Worm (Caenorhabditis elegans) whole organism, L4/young adult: ENCODE results near the gene col-132.

Experiments used
- W03F9.2 ChIP-seq: fragments of 150-350 bp; optimal IDR thresholded peaks from 2 replicates; lab custom pipeline; 2014; ENCODE audit warnings: missing biosample characterization, missing genetic modification characterization
- dao-5 ChIP-seq: sonication (generic microtip); optimal IDR thresholded peaks from 2 replicates; lab custom pipeline; 2016; ENCODE audit warnings: missing genotype, missing genetic modification characterization, moderate library complexity, missing compliant biosample characterization

DNA sequence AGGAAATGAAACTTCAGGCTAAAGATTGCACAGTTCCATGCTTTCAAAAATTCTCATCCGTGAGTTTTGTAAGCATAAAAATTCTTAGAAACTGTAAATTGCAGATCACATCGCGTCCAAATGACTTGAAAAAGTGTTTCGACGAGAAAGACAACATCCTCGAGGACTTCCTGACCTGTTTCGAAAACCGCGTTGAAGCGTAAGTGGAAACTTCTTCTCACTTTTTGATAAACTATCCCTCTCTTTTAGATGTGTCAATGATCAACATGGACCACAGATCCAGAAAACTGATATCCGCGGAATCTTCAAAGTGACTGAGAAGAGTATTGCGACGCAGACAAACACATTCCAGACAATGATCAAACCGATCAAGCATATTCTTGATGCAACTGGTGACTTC, 10.0 kb downstream of the col-132 start:
- no peak for TF ChIP-seq dao-5 (tag; lab: Kevin White, UChicago)
- TF ChIP-seq W03F9.2 (tag; lab: Kevin White, UChicago) = no peak
